Fruit fly (Drosophila melanogaster) ovary, adult (tissue): ENCODE measurements around the gene mthl11.

Source experiments
- CG17801 ChIP-seq: fragments of 200-800 bp; optimal IDR thresholded peaks from 2 replicates; lab custom pipeline; 2019; ENCODE audit warnings: missing biosample characterization, mild to moderate bottlenecking, missing genetic modification characterization, moderate library complexity; ENCODE audit not compliant: partially characterized antibody

mthl11 gene

DNA sequence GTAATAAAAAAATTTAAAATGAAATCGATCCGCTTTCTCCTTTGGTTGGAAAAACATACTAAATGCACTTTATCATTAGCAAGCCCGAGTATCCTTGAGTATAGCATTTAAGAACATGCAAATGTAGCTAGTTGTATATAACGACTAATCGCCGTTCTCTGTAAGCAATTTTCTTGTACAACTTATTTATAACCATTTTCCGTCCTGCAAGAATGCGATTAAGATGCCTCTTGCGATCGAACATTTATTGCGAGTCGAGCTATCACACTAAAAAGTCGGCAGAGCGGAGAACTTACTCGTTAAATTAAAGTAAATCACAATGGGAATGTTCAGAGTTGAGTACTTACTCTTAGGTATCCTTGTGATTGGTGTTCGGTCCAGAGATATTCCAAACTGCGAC is at the start of gene mthl11:
mthl11 (plus strand) TSS at position 301 of the 400 bp plus-strand sequence.
- TF ChIP-seq CG17801 (GFP tag; lab: Kevin White, UChicago): no peak

DNA sequence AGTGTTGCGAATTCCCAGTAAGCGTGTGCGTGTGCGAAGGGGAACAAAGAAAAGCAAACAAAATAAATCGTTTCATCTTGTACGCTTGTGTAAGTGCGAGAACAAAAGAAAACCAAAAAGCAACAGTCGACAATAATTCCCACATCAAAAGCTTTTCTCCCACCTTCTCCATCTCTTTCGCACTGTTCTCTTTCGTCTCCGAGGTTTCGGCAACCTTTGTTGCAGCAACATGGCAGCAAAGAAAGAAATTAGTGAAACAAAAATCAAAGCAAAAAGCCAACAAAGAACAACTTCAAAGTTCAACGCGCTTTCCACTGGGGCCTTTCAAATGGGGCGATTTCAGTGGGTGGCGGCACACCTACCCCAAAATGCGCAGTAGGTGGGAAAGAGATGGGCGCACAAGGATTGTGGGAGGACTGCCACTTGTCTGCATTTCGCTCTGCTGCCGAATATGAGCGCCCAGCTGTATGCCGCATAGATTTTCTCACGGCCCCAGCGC is 48.8 kb upstream of the mthl11 start:
- TF ChIP-seq CG17801 (GFP tag; lab: Kevin White, UChicago): peak; percentile 96

DNA sequence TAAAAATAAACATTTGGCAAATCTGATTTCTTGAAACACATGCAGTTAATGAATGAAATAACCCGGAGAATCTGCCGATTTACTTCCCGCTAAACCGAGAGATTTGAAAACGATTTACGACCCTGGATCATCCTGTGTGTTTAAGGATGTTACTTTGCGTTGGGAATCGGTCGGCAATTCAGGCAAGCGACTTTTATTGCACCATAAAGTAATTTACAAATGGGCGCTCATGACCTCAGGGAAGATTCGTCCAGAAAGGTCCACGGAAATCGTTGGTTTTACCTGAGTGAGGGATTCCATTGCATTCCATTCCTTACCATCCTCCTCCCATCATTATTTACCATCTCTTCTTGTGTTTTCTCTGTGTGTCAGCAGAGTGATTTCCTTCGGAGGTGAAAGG is 48.0 kb upstream of the mthl11 start:
- TF ChIP-seq CG17801 (GFP tag; lab: Kevin White, UChicago): no peak

DNA sequence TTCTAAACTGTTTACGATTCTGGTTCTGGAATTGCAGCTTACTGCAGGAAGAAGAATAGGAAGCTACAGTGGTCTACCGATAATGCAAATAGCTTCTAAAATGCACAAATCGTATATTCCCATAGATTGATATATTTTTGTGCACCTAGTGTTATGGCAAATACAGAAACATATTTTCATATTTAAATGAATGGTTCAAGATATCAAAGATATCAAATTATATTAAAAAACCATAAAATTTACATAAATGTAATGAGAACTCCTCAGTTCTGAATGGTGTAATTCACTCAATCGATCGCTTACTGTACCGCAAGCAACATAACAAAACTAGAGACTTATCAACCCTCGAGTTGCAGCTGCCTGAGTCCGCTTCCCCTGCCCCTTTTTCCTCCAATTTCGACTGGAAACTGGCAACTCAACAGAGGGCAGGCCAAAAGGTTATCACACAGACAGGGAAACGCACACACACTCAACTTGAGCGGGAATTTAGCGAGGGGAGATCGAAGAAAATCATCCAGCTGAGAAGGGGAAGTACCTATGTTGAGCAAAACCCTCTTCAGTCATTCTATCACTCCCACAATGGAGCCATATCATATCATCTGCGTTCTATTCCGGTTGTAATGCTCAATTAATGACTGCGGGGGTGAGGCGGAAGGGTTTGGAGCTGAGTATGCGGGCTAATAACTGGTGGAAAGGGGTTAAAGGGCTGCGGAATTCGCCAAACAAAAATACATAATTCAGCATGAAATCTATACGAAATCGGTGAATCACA is 46.7 kb upstream of the mthl11 start:
- TF ChIP-seq CG17801 (GFP tag; lab: Kevin White, UChicago): no peak

DNA sequence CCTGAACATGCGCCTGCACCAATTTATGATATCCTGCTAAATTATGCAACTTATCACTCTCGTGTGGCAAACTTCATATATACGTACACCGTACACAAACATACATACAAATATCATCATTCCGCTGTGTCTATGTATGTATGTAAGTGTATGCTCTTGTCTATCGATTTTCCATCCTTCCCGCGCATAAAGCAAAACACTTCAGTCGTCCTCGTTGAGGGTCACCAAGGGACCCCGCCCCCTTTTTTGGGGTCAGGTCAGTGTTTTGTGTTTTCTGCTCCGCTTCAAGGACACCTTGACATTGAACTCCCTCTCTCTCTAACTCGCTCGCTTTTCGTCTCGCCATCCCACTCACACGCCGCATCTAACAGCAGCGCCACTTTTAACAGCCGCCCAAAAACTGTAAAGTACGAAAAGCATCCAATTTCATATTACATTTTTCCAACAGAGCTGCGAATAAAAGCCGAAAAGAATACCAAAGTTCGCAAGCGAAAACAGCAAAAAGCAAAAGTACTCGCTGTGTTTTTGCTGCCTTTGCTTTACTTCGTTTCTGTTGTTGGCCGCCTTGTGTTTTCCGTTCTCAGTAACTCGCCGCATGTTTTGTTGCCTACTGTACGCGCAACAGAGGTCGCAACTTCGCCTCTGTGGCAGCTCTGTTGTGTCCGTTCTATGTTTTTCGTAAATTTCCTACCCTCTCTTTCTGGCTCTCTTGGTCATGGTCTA is 44.8 kb upstream of the mthl11 start:
- no peak for TF ChIP-seq CG17801 (GFP tag; lab: Kevin White, UChicago)

DNA sequence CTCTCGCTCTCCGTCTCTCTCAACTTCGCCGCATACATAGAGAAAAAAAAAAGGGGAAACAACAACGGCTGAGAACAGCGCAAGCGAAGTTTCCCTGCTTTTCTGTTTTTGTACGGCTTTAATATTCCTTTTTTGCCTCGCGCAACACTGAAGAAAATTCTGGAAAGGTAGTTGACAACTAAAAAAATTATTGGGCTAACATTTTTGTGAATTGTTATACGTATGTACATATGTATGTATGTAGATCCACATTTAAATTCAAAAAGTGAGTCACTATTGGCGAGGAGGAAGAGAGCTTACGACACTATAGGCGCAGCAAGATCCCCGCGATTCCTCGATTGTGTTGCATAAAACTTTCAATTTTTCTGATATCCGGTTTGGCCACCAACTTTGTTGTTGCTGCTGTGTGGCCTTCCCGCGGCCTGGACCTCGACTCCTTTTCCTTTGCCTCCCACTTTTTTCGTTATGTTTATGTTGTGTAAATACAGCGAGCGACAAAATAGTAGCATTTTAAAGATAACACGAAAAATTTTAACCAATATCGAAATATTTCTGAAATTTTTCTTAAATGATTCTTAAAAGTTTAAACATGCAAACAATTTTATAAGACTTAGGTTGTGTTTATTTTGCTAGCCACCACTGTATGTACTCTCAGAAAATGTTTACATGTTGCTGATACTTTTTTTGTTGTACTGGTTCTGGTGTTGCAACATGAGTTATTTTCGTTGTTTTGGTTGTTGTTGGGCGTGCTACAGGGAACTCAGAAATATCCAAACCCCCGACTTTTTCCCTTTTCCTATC is 44.1 kb upstream of the mthl11 start:
- no peak for TF ChIP-seq CG17801 (GFP tag; lab: Kevin White, UChicago)

DNA sequence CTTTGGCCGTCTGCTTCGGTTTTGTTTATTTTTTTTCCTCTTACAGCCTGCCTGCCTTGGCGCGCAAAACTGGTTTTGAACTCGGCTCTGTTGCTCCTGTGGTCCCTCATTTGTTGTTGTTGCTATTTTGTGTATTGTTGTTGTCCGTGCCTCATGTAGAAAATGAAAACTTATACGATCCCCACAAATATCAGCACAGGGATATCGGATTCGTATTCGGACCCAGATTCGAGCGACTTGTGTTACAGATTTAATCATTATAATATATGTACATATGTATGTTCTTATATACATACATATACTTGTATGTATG is 43.5 kb upstream of the mthl11 start:
- TF ChIP-seq CG17801 (GFP tag; lab: Kevin White, UChicago): no peak

DNA sequence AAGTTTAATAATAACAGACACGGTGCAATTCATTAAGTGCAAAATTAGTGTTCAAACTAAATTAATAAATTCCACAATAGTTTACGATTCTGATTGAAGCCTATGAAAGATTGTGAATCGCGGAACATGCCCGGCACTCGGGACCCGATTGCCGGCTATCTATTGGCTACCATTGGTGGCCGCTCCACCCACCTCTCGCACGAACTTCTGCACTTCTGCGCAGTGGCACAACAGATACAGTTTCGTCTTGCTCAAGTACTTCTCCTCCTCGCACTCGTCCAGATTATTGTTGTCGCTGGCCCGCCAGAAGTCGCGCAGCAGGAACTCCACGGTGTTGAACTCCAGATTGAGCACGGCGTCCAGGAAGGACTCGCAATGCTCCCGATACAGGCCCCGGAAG is 36.5 kb upstream of the mthl11 start:
- no peak for TF ChIP-seq CG17801 (GFP tag; lab: Kevin White, UChicago)

DNA sequence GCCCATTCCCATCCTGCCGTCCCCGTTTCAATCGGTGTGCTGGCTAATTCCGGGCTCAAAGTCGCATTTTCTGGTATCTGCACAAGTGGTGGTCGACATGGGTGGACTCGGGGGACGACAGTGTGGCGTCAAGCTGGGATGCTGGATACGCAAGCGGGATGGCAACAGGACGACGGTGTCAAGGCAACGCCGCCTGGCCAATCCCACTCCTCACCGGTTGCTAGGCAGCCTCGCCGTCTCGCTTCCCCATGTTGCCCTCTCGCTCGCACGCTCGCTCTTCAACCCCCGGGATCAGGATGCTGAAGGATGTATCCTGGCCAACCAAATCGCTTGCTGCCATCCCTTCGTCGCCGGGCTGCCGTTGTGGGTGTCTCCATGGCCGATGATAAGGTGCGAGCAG is 32.6 kb upstream of the mthl11 start:
- TF ChIP-seq CG17801 (GFP tag; lab: Kevin White, UChicago): no peak

DNA sequence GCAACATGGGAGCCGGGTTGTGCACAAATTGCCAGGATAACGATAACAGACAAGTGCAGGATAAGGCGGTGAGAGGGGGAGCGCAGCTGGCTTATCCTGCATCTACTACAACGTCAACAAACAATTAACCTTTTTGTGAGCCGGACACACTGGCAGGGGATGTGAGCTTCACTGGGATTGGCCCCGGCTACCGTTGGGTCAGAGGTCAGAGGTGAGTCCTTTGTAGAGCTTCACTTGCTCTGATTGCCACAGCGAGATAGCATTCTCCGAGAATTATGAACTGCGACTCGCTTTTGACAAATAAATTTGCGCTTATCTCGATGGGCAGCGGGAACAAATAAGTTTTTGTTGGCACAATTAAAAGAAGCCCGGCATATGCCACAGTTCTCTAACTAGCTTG is 31.0 kb upstream of the mthl11 start:
- no peak for TF ChIP-seq CG17801 (GFP tag; lab: Kevin White, UChicago)

DNA sequence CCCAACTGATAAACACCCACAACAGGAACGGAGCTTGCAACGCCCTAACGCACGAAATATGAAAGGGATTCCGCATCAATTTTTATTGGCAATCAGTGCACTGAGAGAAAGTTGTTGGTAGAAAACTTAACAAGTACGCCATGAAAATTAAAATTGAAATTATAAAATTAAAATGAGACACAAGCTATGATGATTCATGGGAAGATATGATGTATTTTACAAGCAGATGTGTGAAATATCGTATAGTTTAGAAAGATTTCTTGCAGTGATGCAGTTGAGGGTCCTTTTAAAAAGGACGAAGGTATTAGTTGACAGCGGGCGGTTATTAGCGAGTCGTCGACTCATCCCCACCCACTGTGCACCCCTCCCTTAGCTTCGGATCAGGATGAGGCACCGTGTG is 30.3 kb upstream of the mthl11 start:
- no peak for TF ChIP-seq CG17801 (GFP tag; lab: Kevin White, UChicago)

DNA sequence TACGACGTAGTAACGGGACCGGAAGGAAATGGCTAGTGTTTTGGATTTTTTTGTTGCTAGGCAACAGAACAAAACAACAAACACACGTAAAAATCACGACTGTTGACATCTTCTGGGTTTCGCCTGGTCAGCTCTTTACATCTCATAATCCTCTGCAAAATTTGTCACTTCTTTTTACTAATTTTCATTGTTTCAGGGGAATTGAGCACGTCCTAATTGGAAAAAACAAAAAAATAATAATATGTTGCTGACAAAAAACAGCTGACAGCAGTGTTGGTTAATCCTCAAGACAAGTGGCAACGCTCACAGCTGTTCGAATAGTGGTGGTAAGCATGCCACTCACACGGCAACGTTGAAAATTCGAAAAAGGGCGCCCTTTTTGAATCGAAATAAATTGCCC is 23.0 kb upstream of the mthl11 start, which contains the start of gene Rfx:
Rfx (minus strand) TSS at position 220 of the 400 bp plus-strand sequence.
- peak; percentile 74 for TF ChIP-seq CG17801 (GFP tag; lab: Kevin White, UChicago)

DNA sequence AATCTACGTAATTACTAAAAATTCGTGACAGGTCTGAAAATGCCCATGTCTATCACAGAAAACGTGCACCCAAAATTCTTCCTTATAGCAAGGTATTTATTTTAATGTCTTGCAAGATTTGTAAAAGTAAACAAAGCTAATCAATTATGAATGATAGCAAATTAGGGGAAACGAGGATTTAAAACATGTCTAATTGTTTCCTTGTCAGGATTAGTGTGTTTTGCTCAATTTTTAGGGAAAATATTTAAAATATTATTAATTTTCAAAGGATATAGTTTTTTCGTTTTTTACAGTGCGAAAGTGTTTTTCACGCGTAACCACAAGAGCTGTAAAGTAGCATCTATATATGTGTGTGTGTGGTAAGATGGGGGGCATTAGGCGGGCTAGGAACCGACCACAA is 21.8 kb upstream of the mthl11 start:
- no peak for TF ChIP-seq CG17801 (GFP tag; lab: Kevin White, UChicago)

DNA sequence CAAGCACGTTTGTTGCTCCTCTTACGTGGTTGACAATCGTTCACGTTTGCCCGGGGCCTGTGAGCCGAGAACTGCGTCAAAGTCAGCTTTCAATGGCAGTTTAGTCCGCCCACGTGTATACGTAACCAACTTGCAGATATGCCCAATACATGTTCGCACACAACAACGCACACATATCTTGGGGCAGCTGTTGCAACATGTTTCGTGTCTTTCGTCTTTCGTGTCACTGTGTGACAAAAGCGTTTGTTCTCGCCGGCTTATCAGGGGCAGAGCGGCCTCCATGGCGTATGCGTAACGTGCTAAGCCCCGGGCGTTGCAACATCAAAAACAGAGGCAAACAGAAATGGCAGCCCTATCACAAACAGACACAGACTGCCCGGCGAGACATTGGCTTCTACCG is 21.4 kb upstream of the mthl11 start:
- TF ChIP-seq CG17801 (GFP tag; lab: Kevin White, UChicago): no peak

DNA sequence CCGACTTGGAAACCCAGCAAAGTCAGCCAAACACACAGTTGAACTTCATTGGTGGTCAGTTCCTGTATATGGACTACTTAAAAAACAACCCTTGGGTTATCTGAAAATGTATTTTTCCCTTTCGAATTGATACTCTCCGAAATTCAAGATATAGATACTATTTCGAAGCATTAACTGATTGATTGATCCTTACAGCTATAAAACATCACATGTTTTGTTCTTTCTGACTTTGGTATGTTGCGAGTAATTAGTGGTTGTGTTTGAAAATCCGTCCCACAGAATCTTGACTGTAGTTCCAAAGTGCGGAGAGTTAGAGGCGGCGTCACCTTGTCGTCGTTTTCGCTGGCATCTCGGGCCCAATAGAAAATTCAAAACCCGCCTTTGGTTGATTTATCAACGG is 20.8 kb upstream of the mthl11 start:
- TF ChIP-seq CG17801 (GFP tag; lab: Kevin White, UChicago): no peak
